Fruit fly (Drosophila melanogaster) whole organism, pupa: ENCODE measurements around the gene CG3091.

ENCODE experiments used
- CG10348 ChIP-seq: fragments of 200-800 bp; sonication (Bioruptor generic); IDR thresholded peaks from 2 replicates; pipeline ENCODE4 v1.3.6; 2022; ENCODE audit warnings: missing biosample characterization, missing genetic modification characterization
- CG12605 ChIP-seq: fragments of 200-800 bp; sonication (Bioruptor generic); IDR thresholded peaks from 2 replicates; pipeline ENCODE4 v1.3.6; 2022; ENCODE audit warnings: missing biosample characterization, missing genetic modification characterization
- CG13204 ChIP-seq: fragments of 200-800 bp; sonication (Bioruptor generic); optimal IDR thresholded peaks from 2 replicates; lab custom pipeline; 2018; ENCODE audit warnings: missing biosample characterization, mild to moderate bottlenecking, missing genetic modification characterization, moderate library complexity
- CG14655 ChIP-seq: fragments of 200-800 bp; sonication (Bioruptor generic); optimal IDR thresholded peaks from 3 replicates; lab custom pipeline; 2017; ENCODE audit warnings: mild to moderate bottlenecking, missing biosample characterization, missing genetic modification reagents, missing genetic modification characterization
- CG15710 ChIP-seq: fragments of 200-800 bp; sonication (Bioruptor generic); optimal IDR thresholded peaks from 2 replicates; lab custom pipeline; 2018; ENCODE audit warnings: missing biosample characterization, mild to moderate bottlenecking, missing genetic modification characterization, moderate library complexity
- CG17806 ChIP-seq: fragments of 200-800 bp; sonication (Bioruptor generic); optimal IDR thresholded peaks from 2 replicates; lab custom pipeline; 2018; ENCODE audit warnings: missing biosample characterization, mild to moderate bottlenecking, missing genetic modification characterization, moderate library complexity
- CG32121 ChIP-seq: fragments of 200-800 bp; sonication (Bioruptor generic); IDR thresholded peaks from 2 replicates; pipeline ENCODE4 v1.3.6; 2022; ENCODE audit warnings: missing biosample characterization, missing genetic modification characterization
- CG34367 ChIP-seq: fragments of 200-800 bp; sonication (Bioruptor generic); optimal IDR thresholded peaks from 2 replicates; lab custom pipeline; 2018; ENCODE audit warnings: missing biosample characterization, mild to moderate bottlenecking, missing genetic modification characterization
- CG4496 ChIP-seq: fragments of 200-800 bp; sonication (Bioruptor generic); IDR thresholded peaks from 3 replicates; pipeline ENCODE4 v1.3.6; 2022; ENCODE audit warnings: missing biosample characterization, missing genetic modification characterization
- CG8159 ChIP-seq: fragments of 200-800 bp; sonication (Bioruptor generic); optimal IDR thresholded peaks from 3 replicates; lab custom pipeline; 2018; ENCODE audit warnings: missing biosample characterization, mild to moderate bottlenecking, missing genetic modification characterization, moderate library complexity
- CG8301 ChIP-seq: fragments of 200-800 bp; sonication (Bioruptor generic); optimal IDR thresholded peaks from 2 replicates; lab custom pipeline; 2018; ENCODE audit warnings: missing biosample characterization, mild to moderate bottlenecking, missing genetic modification characterization
- CG9948 ChIP-seq: fragments of 200-800 bp; sonication (Bioruptor generic); optimal IDR thresholded peaks from 2 replicates; lab custom pipeline; 2018; ENCODE audit warnings: missing biosample characterization, mild to moderate bottlenecking, missing genetic modification characterization, moderate library complexity
- D1 ChIP-seq: fragments of 200-800 bp; sonication (Bioruptor generic); optimal IDR thresholded peaks from 2 replicates; lab custom pipeline; 2018; ENCODE audit warnings: missing biosample characterization, mild to moderate bottlenecking, missing genetic modification characterization, moderate library complexity
- EcR ChIP-seq: fragments of 200-800 bp; sonication (Bioruptor generic); optimal IDR thresholded peaks from 3 replicates; lab custom pipeline; 2019; ENCODE audit warnings: missing biosample characterization, missing genetic modification characterization, mild to moderate bottlenecking, moderate library complexity, missing genetic modification reagents
- Ets98B ChIP-seq: fragments of 200-800 bp; sonication (Bioruptor generic); IDR thresholded peaks from 2 replicates; pipeline ENCODE4 v1.3.6; 2022; ENCODE audit warnings: missing biosample characterization, missing genetic modification characterization
- Pif1A ChIP-seq: fragments of 200-800 bp; sonication (Bioruptor generic); optimal IDR thresholded peaks from 3 replicates; lab custom pipeline; 2016; ENCODE audit warnings: missing biosample characterization, missing genetic modification characterization
- Pif1B ChIP-seq: fragments of 200-800 bp; sonication (Bioruptor generic); optimal IDR thresholded peaks from 3 replicates; lab custom pipeline; 2016; ENCODE audit warnings: missing biosample characterization, missing genetic modification characterization
- Snoo ChIP-seq: fragments of 200-800 bp; sonication (Bioruptor generic); optimal IDR thresholded peaks from 3 replicates; lab custom pipeline; 2017; ENCODE audit warnings: missing biosample characterization, mild to moderate bottlenecking, missing genetic modification characterization, inconsistent platforms
- fd96Ca ChIP-seq: fragments of 200-800 bp; sonication (Bioruptor generic); IDR thresholded peaks from 3 replicates; pipeline ENCODE4 v1.3.6; 2022; ENCODE audit warnings: missing biosample characterization, missing genetic modification characterization
- gl ChIP-seq: fragments of 200-800 bp; sonication (Bioruptor generic); optimal IDR thresholded peaks from 2 replicates; lab custom pipeline; 2018; ENCODE audit warnings: missing biosample characterization, mild to moderate bottlenecking, missing genetic modification characterization
- rn ChIP-seq: fragments of 200-800 bp; sonication (Bioruptor generic); IDR thresholded peaks from 2 replicates; pipeline ENCODE4 v1.3.6; 2022; ENCODE audit warnings: missing biosample characterization, missing genetic modification characterization

CG3091 gene

DNA sequence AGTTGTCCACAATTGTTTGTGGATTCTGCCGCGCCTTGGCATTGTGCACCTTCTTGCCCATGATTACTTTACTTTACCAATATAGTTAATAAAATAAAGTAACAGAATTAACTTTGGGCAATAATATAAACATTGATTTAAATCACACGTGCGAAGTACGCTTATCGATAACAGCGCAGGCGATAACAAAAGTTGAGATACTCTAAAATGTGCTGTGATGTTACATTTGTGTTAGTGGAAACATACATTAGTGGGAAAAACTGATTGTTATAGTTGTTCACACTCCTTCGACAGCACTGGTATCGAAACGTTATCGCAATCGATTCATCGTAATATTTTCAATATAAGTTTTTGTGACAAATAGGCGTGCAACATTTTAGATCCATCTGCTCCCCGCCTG is 12.2 kb downstream of the CG3091 start, which contains the start of gene kz:
Gene kz, minus strand, starts transcription at position 194 of the 400 bp plus-strand sequence.
- TF ChIP-seq CG4496 (GFP tag; lab: Robert Waterston, UW): no peak
- TF ChIP-seq Ets98B (GFP tag; lab: Robert Waterston, UW): no peak
- no peak for TF ChIP-seq D1 (tag; lab: Kevin White, UChicago)
- TF ChIP-seq CG10348 (GFP tag; lab: Robert Waterston, UW): no peak
- no peak for TF ChIP-seq CG15710 (tag; lab: Kevin White, UChicago)
- TF ChIP-seq fd96Ca: no peak
- no peak for TF ChIP-seq CG34367
- TF ChIP-seq CG14655 (GFP tag; lab: Kevin White, UChicago): no peak
- TF ChIP-seq rn: no peak
- no peak for TF ChIP-seq Snoo
- TF ChIP-seq gl: no peak
- TF ChIP-seq CG32121 (GFP tag; lab: Robert Waterston, UW): no peak
- TF ChIP-seq Pif1B (GFP tag; lab: Kevin White, UChicago): no peak
- TF ChIP-seq CG13204 (GFP tag; lab: Kevin White, UChicago): no peak
- TF ChIP-seq CG17806 (tag; lab: Kevin White, UChicago): no peak
- no peak for TF ChIP-seq Pif1A
- no peak for TF ChIP-seq EcR (GFP tag; lab: Kevin White, UChicago)
- no peak for TF ChIP-seq CG12605 (GFP tag; lab: Robert Waterston, UW)

DNA sequence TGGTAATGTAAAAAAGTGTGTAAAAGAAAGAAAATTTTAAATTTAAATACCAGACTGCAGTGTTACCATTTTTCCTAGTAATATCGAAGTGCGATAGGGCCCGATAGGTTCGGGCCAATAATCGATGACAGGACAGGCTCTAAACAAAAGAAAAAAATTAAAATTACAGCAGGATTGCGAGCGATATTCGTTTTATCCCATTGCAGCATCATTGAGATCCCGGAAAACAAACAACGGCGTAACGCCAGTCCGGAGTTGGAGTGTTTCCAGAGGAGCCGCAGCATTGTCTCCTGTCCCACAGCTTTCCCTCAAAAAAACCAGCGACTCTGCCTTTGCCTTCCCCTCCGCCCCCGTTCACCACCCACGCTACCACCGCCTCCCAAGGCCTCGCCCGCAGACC is 28.9 kb downstream of the CG3091 start, which contains the start of gene pcx:
Gene pcx, plus strand, starts transcription at position 159 of the 400 bp plus-strand sequence.
- no peak for TF ChIP-seq CG10348 (GFP tag; lab: Robert Waterston, UW)
- TF ChIP-seq CG8301: no peak
- no peak for TF ChIP-seq Ets98B (GFP tag; lab: Robert Waterston, UW)
- no peak for TF ChIP-seq rn

DNA sequence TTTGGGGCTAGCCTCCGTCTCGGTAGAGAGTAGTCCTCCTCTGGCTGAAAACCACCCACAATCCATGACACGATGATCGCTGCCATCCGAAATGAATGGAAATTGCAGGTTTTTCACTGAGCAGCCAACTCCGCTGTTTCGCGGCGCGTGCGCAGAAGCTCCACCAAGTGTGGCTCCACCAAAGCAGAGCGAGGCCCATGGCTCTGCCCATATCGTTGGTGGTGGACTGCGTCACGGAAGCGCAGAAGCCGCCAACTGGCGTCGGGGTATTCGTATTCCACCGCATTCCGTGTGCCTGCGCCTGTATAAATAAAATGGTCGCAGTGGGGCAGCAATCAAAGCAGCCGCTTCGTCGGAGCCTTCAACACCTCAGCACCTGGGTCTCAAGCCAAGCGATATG is 30.5 kb downstream of the CG3091 start, which contains the start of gene CG14052:
Gene CG14052, plus strand, starts transcription at position 301 of the 400 bp plus-strand sequence.
- no peak for TF ChIP-seq Snoo
- no peak for TF ChIP-seq D1 (tag; lab: Kevin White, UChicago)
- no peak for TF ChIP-seq gl
- no peak for TF ChIP-seq CG8159 (tag; lab: Kevin White, UChicago)
- TF ChIP-seq CG17806 (tag; lab: Kevin White, UChicago): no peak
- TF ChIP-seq rn: no peak
- no peak for TF ChIP-seq CG14655 (GFP tag; lab: Kevin White, UChicago)
- TF ChIP-seq CG4496 (GFP tag; lab: Robert Waterston, UW): no peak
- TF ChIP-seq CG15710 (tag; lab: Kevin White, UChicago): no peak
- no peak for TF ChIP-seq Pif1B (GFP tag; lab: Kevin White, UChicago)

- TF ChIP-seq CG10348 (GFP tag; lab: Robert Waterston, UW) (peak; percentile 34; the same call in 1 of the 2 replicates), fd96Ca (peak; percentile 92), CG8159 (tag; lab: Kevin White, UChicago) (peak; percentile 94), CG15710 (tag; lab: Kevin White, UChicago) (peak; percentile 79), CG12605 (GFP tag; lab: Robert Waterston, UW) (peak; percentile 45; the same call in 1 of the 2 replicates), rn (peak; percentile 40; the same call in 1 of the 2 replicates), EcR (GFP tag; lab: Kevin White, UChicago) (peak; percentile 72), Pif1A (peak; percentile 92), D1 (tag; lab: Kevin White, UChicago) (no peak), Pif1B (GFP tag; lab: Kevin White, UChicago) (peak; percentile 87), gl (peak; percentile 85), CG8301 (peak; percentile 93), CG34367 (peak; percentile 80), CG17806 (tag; lab: Kevin White, UChicago) (peak; percentile 86), Ets98B (GFP tag; lab: Robert Waterston, UW) (peak; percentile 88), Snoo (peak; percentile 90), CG32121 (GFP tag; lab: Robert Waterston, UW) (peak; percentile 90), CG9948 (tag; lab: Kevin White, UChicago) (peak; percentile 79), CG14655 (GFP tag; lab: Kevin White, UChicago) (peak; percentile 94), CG4496 (GFP tag; lab: Robert Waterston, UW) (peak; percentile 84), CG13204 (GFP tag; lab: Kevin White, UChicago) (no peak)
Measured at dm6 chrX:2222181-2222790, 31.7 kb downstream of the CG3091 start, which contains the start of gene Vinc. TSS of gene Vinc (minus strand) at chrX:2222567.

DNA sequence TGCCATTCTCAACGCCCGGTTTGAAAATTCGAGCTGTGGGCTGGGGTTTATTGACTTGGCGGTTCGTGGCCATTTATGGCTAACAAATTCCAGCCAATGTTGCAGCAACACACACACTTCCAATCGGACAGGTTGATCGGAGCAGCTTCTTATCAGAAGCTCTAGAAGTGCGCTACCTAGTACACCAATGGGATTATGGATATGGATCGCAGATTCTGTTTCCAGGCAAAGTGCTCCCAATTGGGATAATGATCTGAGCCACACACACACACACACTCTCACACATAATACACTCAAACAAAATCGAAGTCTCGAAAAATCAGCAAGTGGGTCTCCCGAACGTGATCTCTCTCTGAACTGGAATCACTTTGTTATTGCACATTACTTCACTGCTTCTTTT is 32.4 kb downstream of the CG3091 start:
- TF ChIP-seq EcR (GFP tag; lab: Kevin White, UChicago): no peak
- TF ChIP-seq CG4496 (GFP tag; lab: Robert Waterston, UW): no peak
- no peak for TF ChIP-seq CG13204 (GFP tag; lab: Kevin White, UChicago)
- no peak for TF ChIP-seq CG34367
- TF ChIP-seq, all 21 proteins: peak for 0

dm6 chrX:2219899-2220298 is 34.1 kb downstream of the CG3091 start:
- no peak for TF ChIP-seq Snoo
- peak; percentile 57 for TF ChIP-seq CG8301
- TF ChIP-seq CG15710 (tag; lab: Kevin White, UChicago): no peak
- TF ChIP-seq CG17806 (tag; lab: Kevin White, UChicago): peak; percentile 21
- peak; percentile 44; the same call in 2 of the 3 replicates for TF ChIP-seq fd96Ca
- TF ChIP-seq EcR (GFP tag; lab: Kevin White, UChicago): no peak
- TF ChIP-seq CG12605 (GFP tag; lab: Robert Waterston, UW): no peak
- TF ChIP-seq CG34367: no peak
- peak; percentile 41 for TF ChIP-seq Pif1A
- TF ChIP-seq CG13204 (GFP tag; lab: Kevin White, UChicago): no peak
- TF ChIP-seq Ets98B (GFP tag; lab: Robert Waterston, UW): peak; percentile 56; the same call in 1 of the 2 replicates
- no peak for TF ChIP-seq gl
- no peak for TF ChIP-seq D1 (tag; lab: Kevin White, UChicago)
- TF ChIP-seq Pif1B (GFP tag; lab: Kevin White, UChicago): no peak
- TF ChIP-seq CG32121 (GFP tag; lab: Robert Waterston, UW): no peak
- peak; percentile 56; the same call in 1 of the 3 replicates for TF ChIP-seq CG4496 (GFP tag; lab: Robert Waterston, UW)
- TF ChIP-seq CG10348 (GFP tag; lab: Robert Waterston, UW): no peak
- no peak for TF ChIP-seq rn
- TF ChIP-seq CG8159 (tag; lab: Kevin White, UChicago): peak; percentile 13
- TF ChIP-seq CG14655 (GFP tag; lab: Kevin White, UChicago): peak; percentile 50
- TF ChIP-seq CG9948 (tag; lab: Kevin White, UChicago): peak; percentile 20
